Fruit fly (Drosophila melanogaster) whole organism, adult: ENCODE results near the gene Kr-h2.

Source experiments
- CG11617 ChIP-seq: fragments of 200-800 bp; sonication (Bioruptor generic); optimal IDR thresholded peaks from 2 replicates; lab custom pipeline; 2017; ENCODE audit warnings: mild to moderate bottlenecking, missing biosample characterization, missing genetic modification reagents, missing genetic modification characterization
- CG12768 ChIP-seq: fragments of 200-800 bp; sonication (Bioruptor generic); optimal IDR thresholded peaks from 2 replicates; lab custom pipeline; 2017; ENCODE audit warnings: missing biosample characterization, missing genetic modification characterization, mild to moderate bottlenecking, moderate library complexity, missing genetic modification reagents
- CG1620 ChIP-seq: fragments of 200-800 bp; sonication (Bioruptor generic); optimal IDR thresholded peaks from 2 replicates; lab custom pipeline; 2016; ENCODE audit warnings: missing biosample characterization, missing genetic modification characterization
- CG33017 ChIP-seq: fragments of 200-800 bp; sonication (Bioruptor generic); optimal IDR thresholded peaks from 2 replicates; lab custom pipeline; 2018; ENCODE audit warnings: missing biosample characterization, mild to moderate bottlenecking, missing genetic modification characterization, moderate library complexity
- CG7045 ChIP-seq: fragments of 200-800 bp; sonication (Bioruptor generic); optimal IDR thresholded peaks from 2 replicates; lab custom pipeline; 2017; ENCODE audit warnings: missing biosample characterization, mild to moderate bottlenecking, missing genetic modification characterization
- CG7101 ChIP-seq: fragments of 200-800 bp; sonication (Bioruptor generic); optimal IDR thresholded peaks from 2 replicates; lab custom pipeline; 2018; ENCODE audit warnings: missing biosample characterization, mild to moderate bottlenecking, missing genetic modification characterization, moderate library complexity
- Clk ChIP-seq: fragments of 200-800 bp; sonication (Bioruptor generic); optimal IDR thresholded peaks from 2 replicates; lab custom pipeline; 2017; ENCODE audit warnings: missing biosample characterization, missing genetic modification characterization
- Crg-1 ChIP-seq: fragments of 200-800 bp; sonication (Bioruptor generic); optimal IDR thresholded peaks from 2 replicates; lab custom pipeline; 2016; ENCODE audit warnings: missing biosample characterization, missing genetic modification characterization
- cic ChIP-seq: fragments of 200-800 bp; sonication (Bioruptor generic); optimal IDR thresholded peaks from 2 replicates; lab custom pipeline; 2017; ENCODE audit warnings: missing biosample characterization, mild to moderate bottlenecking, missing genetic modification characterization, moderate library complexity
- kay ChIP-seq: fragments of 200-800 bp; sonication (Bioruptor generic); peaks from one replicate; lab custom pipeline; 2016; ENCODE audit warnings: missing biosample characterization, missing genetic modification characterization, borderline replicate concordance
- ovo ChIP-seq: fragments of 200-800 bp; sonication (Bioruptor generic); optimal IDR thresholded peaks from 2 replicates; lab custom pipeline; 2016; ENCODE audit warnings: missing biosample characterization, missing genetic modification characterization
- toe ChIP-seq: fragments of 200-800 bp; sonication (Bioruptor generic); optimal IDR thresholded peaks from 2 replicates; lab custom pipeline; 2016; ENCODE audit warnings: missing biosample characterization, missing genetic modification characterization

dm6 chr2L:6076143-6076542 lies 5.4 kb downstream of the Kr-h2 start:
- TF ChIP-seq toe (GFP tag; lab: Kevin White, UChicago) (no peak), CG7101 (tag; lab: Kevin White, UChicago) (no peak), CG11617 (GFP tag; lab: Kevin White, UChicago) (no peak), CG7045 (no peak), Clk (GFP tag; lab: Kevin White, UChicago) (no peak), CG1620 (GFP tag; lab: Kevin White, UChicago) (no peak), ovo (GFP tag; lab: Kevin White, UChicago) (no peak), Crg-1 (GFP tag; lab: Kevin White, UChicago) (no peak), CG12768 (GFP tag; lab: Kevin White, UChicago) (no peak), CG33017 (tag; lab: Kevin White, UChicago) (no peak), cic (GFP tag; lab: Kevin White, UChicago) (no peak), kay (no peak)
